Worm (Caenorhabditis elegans): ENCODE results near the gene set-15.

The set-15 gene

DNA sequence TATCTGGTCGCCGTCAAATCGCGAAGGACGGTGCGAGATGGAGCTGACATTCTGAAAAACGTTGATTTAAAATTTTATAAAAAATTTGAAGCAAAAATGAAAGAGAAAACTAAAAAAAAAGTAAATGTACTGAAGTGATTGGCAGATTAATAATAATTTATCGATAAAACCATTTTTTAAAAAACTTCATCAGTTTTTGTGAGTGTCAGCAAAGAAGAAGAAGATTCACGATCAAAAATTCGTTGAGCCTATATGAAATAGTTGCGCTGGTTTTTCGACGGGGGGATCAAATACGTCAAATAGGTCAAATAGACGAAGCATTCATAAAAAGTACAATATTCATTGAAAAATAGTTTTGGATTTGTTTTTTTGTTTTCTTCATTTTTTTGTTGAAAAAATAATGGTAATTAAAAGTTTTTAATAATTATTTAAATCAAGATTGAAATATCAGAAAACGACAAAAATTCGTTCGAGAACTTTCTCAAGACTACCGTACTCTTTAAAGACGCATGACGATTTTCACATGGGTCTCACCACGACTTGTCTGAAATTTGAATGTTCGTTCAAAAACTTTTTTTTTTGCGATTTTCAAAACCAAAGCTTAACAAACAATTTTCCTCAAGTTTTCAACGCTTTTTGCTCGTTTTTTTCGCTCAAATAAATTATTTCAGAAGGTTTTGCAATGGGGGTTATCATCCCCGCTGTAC lies 19.5 kb downstream of the set-15 start, which contains the start of the genes memi-1 and cyp-31A3 (continued):
- no peak for TF ChIP-seq egl-18 (GFP tag; IDR thresholded peaks at IDR 0.05)
- no peak for TF ChIP-seq zfh-2 (GFP tag; conservative IDR thresholded peaks at IDR 0.05)
- no peak; the same call in 1 of the 2 replicates for TF ChIP-seq B0019.2 (GFP tag; conservative IDR thresholded peaks at IDR 0.05)
- TF ChIP-seq ceh-79 (tag; optimal IDR thresholded peaks at IDR 0.05): no peak
- TF ChIP-seq Y56A3A.18 (GFP tag; IDR thresholded peaks at IDR 0.05): no peak
- peak; percentile 96 for TF ChIP-seq madf-6 (GFP tag; IDR thresholded peaks at IDR 0.05)
- no peak for TF ChIP-seq B0336.3 (GFP tag; IDR thresholded peaks at IDR 0.05)
- TF ChIP-seq xnd-1 (tag; optimal IDR thresholded peaks at IDR 0.05): peak; percentile 86
- TF ChIP-seq sptf-2 (GFP tag; optimal IDR thresholded peaks at IDR 0.05): no peak
- no peak for TF ChIP-seq mes-4 (tag; optimal IDR thresholded peaks at IDR 0.05)
- no peak for TF ChIP-seq bed-1 (GFP tag; IDR thresholded peaks at IDR 0.05)
- TF ChIP-seq snpc-4 (GFP tag; optimal IDR thresholded peaks at IDR 0.05): peak; percentile 37
- TF ChIP-seq snpc-4 (tag; optimal IDR thresholded peaks at IDR 0.05): peak; percentile 8 to 80 (median 58)
- no peak for TF ChIP-seq fkh-3 (tag; optimal IDR thresholded peaks at IDR 0.05)
- no peak for TF ChIP-seq rcor-1 (GFP tag; IDR thresholded peaks at IDR 0.05)
- TF ChIP-seq ztf-3 (GFP tag; optimal IDR thresholded peaks at IDR 0.05): no peak
- no peak for TF ChIP-seq him-1 (tag; optimal IDR thresholded peaks at IDR 0.05)
- TF ChIP-seq hsf-1 (GFP tag; IDR thresholded peaks at IDR 0.05): peak; percentile 99
- TF ChIP-seq lsy-27 (tag; optimal IDR thresholded peaks at IDR 0.05; ENCODE audit: borderline replicate concordance, insufficient read depth): no peak
- no peak for TF ChIP-seq F57A8.1 (GFP tag; optimal IDR thresholded peaks at IDR 0.05)
- TF ChIP-seq egl-44 (GFP tag; IDR thresholded peaks at IDR 0.05): no peak
- TF ChIP-seq ceh-27 (GFP tag; optimal IDR thresholded peaks at IDR 0.05): no peak
- TF ChIP-seq attf-5 (GFP tag; optimal IDR thresholded peaks at IDR 0.05): no peak
- peak; percentile 94 for TF ChIP-seq lsl-1 (GFP tag; optimal IDR thresholded peaks at IDR 0.05)
- no peak for TF ChIP-seq F10E7.11 (tag; optimal IDR thresholded peaks at IDR 0.05)
- TF ChIP-seq ztf-25 (GFP tag; IDR thresholded peaks at IDR 0.05): no peak
- no peak for TF ChIP-seq B0261.1 (tag; optimal IDR thresholded peaks at IDR 0.05)
- TF ChIP-seq Y79H2A.3 (GFP tag; conservative IDR thresholded peaks at IDR 0.05): no peak
- TF ChIP-seq sdz-38 (tag; optimal IDR thresholded peaks at IDR 0.05): no peak
- TF ChIP-seq Y67H2A.10 (GFP tag; conservative IDR thresholded peaks at IDR 0.05): no peak
- no peak for TF ChIP-seq mxl-1 (tag; optimal IDR thresholded peaks at IDR 0.05)
- no peak for TF ChIP-seq die-1 (tag; optimal IDR thresholded peaks at IDR 0.05)
- 0 out of 2 replicates have a peak, but pooled peaks have one; percentile 20 for TF ChIP-seq hmg-1.2 (GFP tag; IDR thresholded peaks at IDR 0.05)
- no peak for TF ChIP-seq nhr-120 (GFP tag; IDR thresholded peaks at IDR 0.05)
- TF ChIP-seq gei-17 (GFP tag; optimal IDR thresholded peaks at IDR 0.05): no peak
- TF ChIP-seq dpff-1 (tag; optimal IDR thresholded peaks at IDR 0.05): no peak
- TF ChIP-seq aptf-2 (GFP tag; conservative IDR thresholded peaks at IDR 0.05): no peak
- TF ChIP-seq madf-10 (tag; optimal IDR thresholded peaks at IDR 0.05): no peak
- no peak for TF ChIP-seq akir-1 (GFP tag; optimal IDR thresholded peaks at IDR 0.05)
- no peak for TF ChIP-seq unc-130 (GFP tag; optimal IDR thresholded peaks at IDR 0.05)
- no peak for TF ChIP-seq nhr-27 (tag; optimal IDR thresholded peaks at IDR 0.05)
- no peak for TF ChIP-seq ama-1 (optimal IDR thresholded peaks at IDR 0.05)
- TF ChIP-seq ama-1 (GFP tag; optimal IDR thresholded peaks at IDR 0.05): no peak
- no peak for TF ChIP-seq ZK185.1 (tag; optimal IDR thresholded peaks at IDR 0.05; ENCODE audit: poor library complexity, severe bottlenecking)
- TF ChIP-seq hrde-1 (tag; optimal IDR thresholded peaks at IDR 0.05; ENCODE audit: borderline replicate concordance): no peak
- no peak for TF ChIP-seq bed-2 (GFP tag; IDR thresholded peaks at IDR 0.05)
- no peak for TF ChIP-seq Y95B8A.8 (GFP tag; IDR thresholded peaks at IDR 0.05)
- no peak for TF ChIP-seq hmg-20 (GFP tag; IDR thresholded peaks at IDR 0.05)
- TF ChIP-seq ztf-22 (GFP tag; optimal IDR thresholded peaks at IDR 0.05): no peak

All from whole organism, young adult.